Worm (Caenorhabditis elegans) whole organism, young adult: Measurements from ENCODE around the gene T19C4.24.

Experiments
- B0336.3 ChIP-seq: fragments of 200-800 bp; sonication (Bioruptor generic); IDR thresholded peaks from 2 replicates; pipeline ENCODE4 v1.3.6; 2022; ENCODE audit warnings: missing genetic modification characterization, missing compliant biosample characterization
- F23B12.7 ChIP-seq: sonication (generic microtip); optimal IDR thresholded peaks from 2 replicates; lab custom pipeline; 2017; ENCODE audit warnings: missing genetic modification characterization, mild to moderate bottlenecking, missing compliant biosample characterization, antibody characterized with exemption, moderate library complexity; ENCODE audit not compliant: insufficient read depth
- F37B4.10 ChIP-seq: fragments of 200-800 bp; sonication (Bioruptor generic); IDR thresholded peaks from 2 replicates; pipeline ENCODE4 v1.3.6; 2022; ENCODE audit warnings: missing genetic modification characterization, missing compliant biosample characterization
- F57A8.1 ChIP-seq: fragments of 200-800 bp; sonication (Bioruptor generic); optimal IDR thresholded peaks from 2 replicates; lab custom pipeline; 2018; ENCODE audit warnings: mild to moderate bottlenecking, missing genetic modification characterization, moderate library complexity, missing compliant biosample characterization
- Y53G8AR.9 ChIP-seq: fragments of 200-800 bp; sonication (Bioruptor generic); conservative IDR thresholded peaks from 2 replicates; pipeline ENCODE4 v1.3.6; 2022; ENCODE audit warnings: missing genetic modification reagents, missing genetic modification characterization, missing compliant biosample characterization
- Y79H2A.3 ChIP-seq: fragments of 200-800 bp; sonication (Bioruptor generic); conservative IDR thresholded peaks from 2 replicates; pipeline ENCODE4 v1.3.6; 2022; ENCODE audit warnings: missing genetic modification reagents, missing genetic modification characterization, missing compliant biosample characterization
- ZK185.1 ChIP-seq: sonication (generic microtip); optimal IDR thresholded peaks from 2 replicates; lab custom pipeline; 2016; ENCODE audit warnings: mild to moderate bottlenecking, missing genetic modification characterization, missing compliant biosample characterization; ENCODE audit not compliant: poor library complexity, severe bottlenecking
- ama-1 ChIP-seq, 3 experiments: fragments of 150-350 bp in 1 of 3; sonication (generic microtip) in 2 of 3; optimal IDR thresholded peaks; 2 replicates each; lab custom pipeline; 2014 to 2018; ENCODE audit warnings: missing biosample characterization in 2 of 3, missing genetic modification characterization in 2 of 3, missing genetic modification reagents in 2 of 3
- athp-1 ChIP-seq: sonication (generic microtip); optimal IDR thresholded peaks from 2 replicates; lab custom pipeline; 2017; ENCODE audit warnings: mild to moderate bottlenecking, missing genetic modification characterization, missing compliant biosample characterization
- attf-5 ChIP-seq: fragments of 200-800 bp; sonication (Bioruptor generic); optimal IDR thresholded peaks from 2 replicates; lab custom pipeline; 2018; ENCODE audit warnings: mild to moderate bottlenecking, missing genetic modification characterization, missing compliant biosample characterization
- bed-2 ChIP-seq: fragments of 200-800 bp; sonication (Bioruptor generic); IDR thresholded peaks from 2 replicates; pipeline ENCODE4 v1.3.6; 2022; ENCODE audit warnings: missing genetic modification reagents, missing genetic modification characterization, missing compliant biosample characterization
- ceh-100 ChIP-seq: fragments of 200-800 bp; sonication (Bioruptor generic); IDR thresholded peaks from 2 replicates; pipeline ENCODE4 v1.3.6; 2022; ENCODE audit warnings: missing genetic modification reagents, missing genetic modification characterization, missing compliant biosample characterization
- ceh-58 ChIP-seq: fragments of 200-800 bp; sonication (Bioruptor generic); IDR thresholded peaks from 2 replicates; pipeline ENCODE4 v1.3.6; 2022; ENCODE audit warnings: missing genetic modification characterization, missing compliant biosample characterization
- ceh-91 ChIP-seq: fragments of 200-800 bp; sonication (Bioruptor generic); IDR thresholded peaks from 2 replicates; pipeline ENCODE4 v1.3.6; 2022; ENCODE audit warnings: missing genetic modification reagents, missing genetic modification characterization, missing compliant biosample characterization
- chd-7 ChIP-seq: sonication (generic microtip); optimal IDR thresholded peaks from 2 replicates; lab custom pipeline; 2016; ENCODE audit warnings: mild to moderate bottlenecking, missing genetic modification characterization, moderate library complexity, missing compliant biosample characterization
- die-1 ChIP-seq: sonication (generic microtip); optimal IDR thresholded peaks from 2 replicates; lab custom pipeline; 2016; ENCODE audit warnings: missing genotype, mild to moderate bottlenecking, missing genetic modification characterization, missing compliant biosample characterization
- dox-1 ChIP-seq: fragments of 200-800 bp; sonication (Bioruptor generic); IDR thresholded peaks from 2 replicates; pipeline ENCODE4 v1.3.6; 2022; ENCODE audit warnings: missing genetic modification reagents, missing genetic modification characterization, missing compliant biosample characterization
- dpl-1 ChIP-seq: fragments of 150-350 bp; optimal IDR thresholded peaks from 2 replicates; lab custom pipeline; 2014; ENCODE audit warnings: missing biosample characterization, missing genetic modification reagents, missing genetic modification characterization
- ekl-4 ChIP-seq: fragments of 200-800 bp; sonication (Bioruptor generic); IDR thresholded peaks from 2 replicates; pipeline ENCODE4 v1.3.6; 2022; ENCODE audit warnings: missing genetic modification reagents, missing genetic modification characterization, missing compliant biosample characterization
- ets-4 ChIP-seq: fragments of 200-800 bp; sonication (Bioruptor generic); optimal IDR thresholded peaks from 2 replicates; lab custom pipeline; 2018; ENCODE audit warnings: mild to moderate bottlenecking, missing genetic modification characterization, missing compliant biosample characterization
- him-1 ChIP-seq: sonication (generic microtip); optimal IDR thresholded peaks from 2 replicates; lab custom pipeline; 2016; ENCODE audit warnings: missing genotype, missing genetic modification reagents, missing genetic modification characterization, missing compliant biosample characterization
- hmg-1.2 ChIP-seq: fragments of 200-800 bp; sonication (Bioruptor generic); IDR thresholded peaks from 2 replicates; pipeline ENCODE4 v1.3.6; 2022; ENCODE audit warnings: missing genetic modification reagents, missing genetic modification characterization, missing compliant biosample characterization
- hrde-1 ChIP-seq: sonication (generic microtip); optimal IDR thresholded peaks from 2 replicates; lab custom pipeline; 2016; ENCODE audit warnings: missing genetic modification characterization, mild to moderate bottlenecking, missing compliant biosample characterization, moderate library complexity, missing genotype, missing genetic modification reagents, borderline replicate concordance
- hsf-1 ChIP-seq: fragments of 200-800 bp; sonication (Bioruptor generic); IDR thresholded peaks from 2 replicates; pipeline ENCODE4 v1.3.6; 2022; ENCODE audit warnings: missing genetic modification reagents, missing genetic modification characterization, missing compliant biosample characterization
- lag-1 ChIP-seq: fragments of 200-800 bp; sonication (Bioruptor generic); IDR thresholded peaks from 2 replicates; pipeline ENCODE4 v1.3.6; 2022; ENCODE audit warnings: missing genetic modification reagents, missing genetic modification characterization, missing compliant biosample characterization
- lin-26 ChIP-seq: fragments of 200-800 bp; sonication (Bioruptor generic); IDR thresholded peaks from 2 replicates; pipeline ENCODE4 v1.3.6; 2022; ENCODE audit warnings: missing genetic modification reagents, missing genetic modification characterization, missing compliant biosample characterization
- lir-1 ChIP-seq: fragments of 200-800 bp; sonication (Bioruptor generic); conservative IDR thresholded peaks from 2 replicates; pipeline ENCODE4 v1.3.6; 2022; ENCODE audit warnings: missing genetic modification reagents, missing genetic modification characterization, missing compliant biosample characterization
- lsl-1 ChIP-seq: fragments of 200-800 bp; sonication (Bioruptor generic); optimal IDR thresholded peaks from 2 replicates; lab custom pipeline; 2018; ENCODE audit warnings: mild to moderate bottlenecking, missing genetic modification characterization, moderate library complexity, missing compliant biosample characterization
- lsy-27 ChIP-seq: sonication (generic microtip); optimal IDR thresholded peaks from 2 replicates; lab custom pipeline; 2017; ENCODE audit warnings: missing genetic modification characterization, mild to moderate bottlenecking, missing compliant biosample characterization, antibody characterized with exemption, missing genotype, borderline replicate concordance; ENCODE audit not compliant: insufficient read depth
- madf-10 ChIP-seq: sonication (generic microtip); optimal IDR thresholded peaks from 2 replicates; lab custom pipeline; 2016; ENCODE audit warnings: mild to moderate bottlenecking, missing genetic modification characterization, missing compliant biosample characterization
- madf-6 ChIP-seq: fragments of 200-800 bp; sonication (Bioruptor generic); IDR thresholded peaks from 2 replicates; pipeline ENCODE4 v1.3.6; 2022; ENCODE audit warnings: missing genetic modification reagents, missing genetic modification characterization, missing compliant biosample characterization
- mcd-1 ChIP-seq: fragments of 200-800 bp; sonication (Bioruptor generic); IDR thresholded peaks from 2 replicates; pipeline ENCODE4 v1.3.6; 2022; ENCODE audit warnings: missing genetic modification reagents, missing genetic modification characterization, missing compliant biosample characterization
- nfya-2 ChIP-seq: fragments of 200-800 bp; sonication (Bioruptor generic); IDR thresholded peaks from 2 replicates; pipeline ENCODE4 v1.3.6; 2022; ENCODE audit warnings: missing genetic modification reagents, missing genetic modification characterization, missing compliant biosample characterization
- nhr-179 ChIP-seq: sonication (generic microtip); optimal IDR thresholded peaks from 2 replicates; lab custom pipeline; 2016; ENCODE audit warnings: mild to moderate bottlenecking, missing genetic modification characterization, missing compliant biosample characterization
- rcor-1 ChIP-seq: fragments of 200-800 bp; sonication (Bioruptor generic); IDR thresholded peaks from 2 replicates; pipeline ENCODE4 v1.3.6; 2022; ENCODE audit warnings: missing genetic modification reagents, missing genetic modification characterization, missing compliant biosample characterization
- repo-1 ChIP-seq: sonication (generic microtip); optimal IDR thresholded peaks from 2 replicates; lab custom pipeline; 2017; ENCODE audit warnings: mild to moderate bottlenecking, missing genetic modification characterization, missing compliant biosample characterization
- rpc-1 ChIP-seq, 2 experiments: fragments of 150-350 bp in 1 of 2; sonication (generic microtip) in 1 of 2; optimal IDR thresholded peaks; 2 replicates each; lab custom pipeline; 2014 to 2018; ENCODE audit warnings: missing biosample characterization in 1 of 2, missing genetic modification characterization in 1 of 2, missing genetic modification reagents in 1 of 2, missing genotype in 1 of 2
- sdz-38 ChIP-seq: sonication (generic microtip); optimal IDR thresholded peaks from 2 replicates; lab custom pipeline; 2016; ENCODE audit warnings: missing genotype, missing genetic modification characterization, missing compliant biosample characterization
- snpc-1.3 ChIP-seq: sonication (generic microtip); optimal IDR thresholded peaks from 2 replicates; lab custom pipeline; 2017; ENCODE audit warnings: missing genetic modification characterization, mild to moderate bottlenecking, missing compliant biosample characterization, antibody characterized with exemption, moderate library complexity, missing genotype, missing genetic modification reagents; ENCODE audit not compliant: insufficient read depth
- snpc-3.4 ChIP-seq: sonication (generic microtip); optimal IDR thresholded peaks from 2 replicates; lab custom pipeline; 2017; ENCODE audit warnings: missing genetic modification characterization, mild to moderate bottlenecking, missing compliant biosample characterization, antibody characterized with exemption, moderate library complexity, missing genotype, missing genetic modification reagents
- snpc-4 ChIP-seq, 5 experiments: fragments of 150-350 bp in 1 of 5; sonication (generic microtip) in 4 of 5; optimal IDR thresholded peaks; 2 replicates each; lab custom pipeline; 2014 to 2018; ENCODE audit warnings: missing genetic modification characterization in 5 of 5, missing biosample characterization in 3 of 5, antibody characterized with exemption in 2 of 5, mild to moderate bottlenecking in 2 of 5, missing compliant biosample characterization in 2 of 5, missing genotype in 2 of 5, moderate library complexity in 2 of 5, missing genetic modification reagents in 1 of 5
- tbp1 ChIP-seq: fragments of 200-800 bp; sonication (Bioruptor generic); optimal IDR thresholded peaks from 2 replicates; lab custom pipeline; 2018; ENCODE audit warnings: mild to moderate bottlenecking, missing genetic modification characterization, missing compliant biosample characterization
- ztf-18 ChIP-seq: sonication (generic microtip); optimal IDR thresholded peaks from 2 replicates; lab custom pipeline; 2016; ENCODE audit warnings: missing genotype, mild to moderate bottlenecking, missing genetic modification characterization, missing compliant biosample characterization

T19C4.24 gene

DNA sequence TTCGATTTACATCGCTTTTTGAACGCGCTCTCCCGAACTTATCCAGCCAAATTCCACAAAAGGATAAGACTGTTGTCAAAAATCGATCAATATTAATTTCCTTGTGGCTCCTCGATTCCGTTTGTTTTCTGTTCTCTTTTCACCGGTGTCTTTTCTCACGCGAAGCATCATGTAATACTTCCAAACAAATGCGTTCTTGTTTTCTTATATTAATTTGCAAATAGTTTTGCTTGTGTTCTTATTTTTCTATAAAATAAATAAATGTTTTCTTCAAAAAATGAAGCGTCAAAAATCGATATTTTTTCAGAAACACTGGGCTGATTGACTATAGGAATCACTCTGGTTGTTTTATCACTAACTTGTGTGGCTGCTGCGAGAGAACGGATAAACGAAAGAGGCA is 33.2 kb downstream of the T19C4.24 start, which contains the start of gene math-33 (continued):
- no peak for TF ChIP-seq hsf-1 (GFP tag; lab: Robert Waterston, UW)
- no peak for TF ChIP-seq sdz-38

DNA sequence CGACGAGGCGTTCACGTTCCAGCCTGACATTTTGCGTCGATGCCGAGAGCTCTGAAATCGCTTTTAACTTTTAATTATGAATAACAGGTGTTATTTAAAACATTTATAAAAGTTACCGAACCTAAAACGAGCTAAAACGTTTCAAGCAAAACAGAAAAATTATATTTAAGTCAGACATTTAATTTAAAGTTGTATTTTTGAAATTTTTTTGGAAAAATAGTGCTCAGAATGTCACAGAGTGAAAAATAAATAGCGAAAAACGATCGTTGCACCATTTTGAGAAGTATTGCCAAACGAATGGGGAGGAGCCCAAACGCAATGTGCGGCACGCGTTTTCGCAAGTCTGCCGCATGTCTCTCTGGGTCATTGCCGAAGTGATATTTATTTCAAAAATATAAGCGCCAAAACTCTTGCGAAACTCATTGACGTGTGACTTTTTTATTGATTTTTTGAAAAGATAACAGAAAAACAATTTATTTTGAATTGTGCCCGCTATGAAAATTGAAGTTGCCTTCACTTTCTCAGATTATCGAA is 33.7 kb downstream of the T19C4.24 start, which contains the start of gene erfa-3:
Gene erfa-3, minus strand, starts transcription at position 51 of the 534 bp plus-strand sequence.
- no peak for TF ChIP-seq hrde-1
- peak; percentile 33 for TF ChIP-seq tbp1 (GFP tag; lab: Kevin White, UChicago)
- no peak for TF ChIP-seq chd-7 (tag; lab: Kevin White, UChicago)
- TF ChIP-seq madf-6 (GFP tag; lab: Robert Waterston, UW): peak; percentile 76
- peak; percentile 33; the same call in 1 of the 2 replicates for TF ChIP-seq B0336.3
- no peak for TF ChIP-seq F57A8.1 (GFP tag; lab: Kevin White, UChicago)
- TF ChIP-seq rcor-1 (GFP tag; lab: Robert Waterston, UW): peak; percentile 74
- peak; percentile 36; the same call in 1 of the 2 replicates for TF ChIP-seq lin-26 (GFP tag; lab: Robert Waterston, UW)
- TF ChIP-seq snpc-3.4 (tag; lab: Kevin White, UChicago): peak; percentile 85
- no peak for TF ChIP-seq F37B4.10
- peak; percentile 43; the same call in 1 of the 2 replicates for TF ChIP-seq hmg-1.2 (GFP tag; lab: Robert Waterston, UW)
- 0 out of 2 replicates have a peak, but pooled peaks have one; percentile 23 for TF ChIP-seq lir-1 (GFP tag; lab: Robert Waterston, UW)
- peak; percentile 53 for TF ChIP-seq die-1 (tag; lab: Kevin White, UChicago)
- peak; percentile 44 for TF ChIP-seq repo-1 (tag; lab: Kevin White, UChicago)
- peak; percentile 27 for TF ChIP-seq dpl-1 (GFP tag; lab: Kevin White, UChicago)
- TF ChIP-seq lsy-27 (tag; lab: Kevin White, UChicago): no peak
- TF ChIP-seq ekl-4: peak; percentile 62; the same call in 1 of the 2 replicates
- no peak for TF ChIP-seq nhr-179 (tag; lab: Kevin White, UChicago)
- TF ChIP-seq lag-1 (GFP tag; lab: Robert Waterston, UW): no peak
- TF ChIP-seq rpc-1 (optimal IDR thresholded peaks at IDR 0.05; lab: Kevin White, UChicago): peak; percentile 44
- TF ChIP-seq rpc-1 (tag; optimal IDR thresholded peaks at IDR 0.05; lab: Kevin White, UChicago): no peak
- TF ChIP-seq snpc-1.3 (tag; lab: Kevin White, UChicago): peak; percentile 25
- peak; percentile 59 for TF ChIP-seq F23B12.7 (tag; lab: Kevin White, UChicago)
- no peak for TF ChIP-seq ama-1 (optimal IDR thresholded peaks at IDR 0.05; lab: Kevin White, UChicago)
- peak in 1 of 2 experiments; percentile 30 for TF ChIP-seq ama-1 (GFP tag; optimal IDR thresholded peaks at IDR 0.05; lab: Kevin White, UChicago)
- peak; percentile 58 for TF ChIP-seq dox-1 (GFP tag; lab: Robert Waterston, UW)
- TF ChIP-seq bed-2 (GFP tag; lab: Robert Waterston, UW): no peak
- peak; percentile 17 for TF ChIP-seq him-1 (tag; lab: Kevin White, UChicago)
- peak; percentile 7 for TF ChIP-seq madf-10
- no peak for TF ChIP-seq nfya-2
- no peak; the same call in 1 of the 2 replicates for TF ChIP-seq ceh-91
- 0 out of 2 replicates have a peak, but pooled peaks have one; percentile 27 for TF ChIP-seq Y53G8AR.9 (GFP tag; lab: Robert Waterston, UW)
- TF ChIP-seq attf-5 (GFP tag; lab: Kevin White, UChicago): peak; percentile 85
- TF ChIP-seq athp-1 (tag; lab: Kevin White, UChicago): peak; percentile 2
- peak; percentile 73 for TF ChIP-seq ceh-100 (GFP tag; lab: Robert Waterston, UW)
- TF ChIP-seq ceh-58 (GFP tag; lab: Robert Waterston, UW): no peak
- TF ChIP-seq snpc-4 (GFP tag; optimal IDR thresholded peaks at IDR 0.05; lab: Kevin White, UChicago): peak; percentile 52
- TF ChIP-seq snpc-4 (tag; optimal IDR thresholded peaks at IDR 0.05; lab: Kevin White, UChicago): peak; percentile 0 to 50 (median 34)
- TF ChIP-seq mcd-1 (GFP tag; lab: Robert Waterston, UW): peak; percentile 68
- TF ChIP-seq ZK185.1 (tag; lab: Kevin White, UChicago): peak; percentile 54
- peak; percentile 43 for TF ChIP-seq ztf-18 (tag; lab: Kevin White, UChicago)
- no peak for TF ChIP-seq ets-4 (GFP tag; lab: Kevin White, UChicago)
- 0 out of 2 replicates have a peak, but pooled peaks have one; percentile 25 for TF ChIP-seq Y79H2A.3 (GFP tag; lab: Robert Waterston, UW)
- TF ChIP-seq lsl-1: peak; percentile 28
